Fruit fly (Drosophila melanogaster) S2 (cell line): ENCODE results near the gene CG3982.

Source experiments
- CG8478 ChIP-seq: fragments of >200 bp; optimal IDR thresholded peaks from 2 replicates; lab custom pipeline; 2018
- CTCF ChIP-seq, 2 experiments: fragments of >200 bp; optimal IDR thresholded peaks; 2 replicates each; lab custom pipeline; 2018

dm6 chr3L:9425838-9426237 is 8.7 kb upstream of the CG3982 start:
- TF ChIP-seq CG8478 (lab: Kevin White, UChicago) (no peak), CTCF (optimal IDR thresholded peaks at IDR 0.05; lab: Kevin White, UChicago) (no peak)
